Fruit fly (Drosophila melanogaster) whole organism, embryonic: ENCODE results near the gene odd.

Source experiments
- Bgb ChIP-seq: fragments of 200-800 bp; sonication (Bioruptor generic); IDR thresholded peaks from 2 replicates; pipeline ENCODE4 v1.3.6; 2022; ENCODE audit warnings: missing biosample characterization, missing genetic modification characterization; ENCODE audit not compliant: partially characterized antibody
- CG11504 ChIP-seq: fragments of 200-800 bp; sonication (Bioruptor generic); optimal IDR thresholded peaks from 3 replicates; lab custom pipeline; 2019; ENCODE audit warnings: missing biosample characterization, mild to moderate bottlenecking, missing genetic modification characterization, moderate library complexity
- CG11695 ChIP-seq: fragments of 200-800 bp; sonication (Bioruptor generic); IDR thresholded peaks from 3 replicates; pipeline ENCODE4 v1.3.6; 2022; ENCODE audit warnings: missing biosample characterization, missing genetic modification characterization
- CG13296 ChIP-seq: fragments of 200-800 bp; sonication (Bioruptor generic); optimal IDR thresholded peaks from 3 replicates; lab custom pipeline; 2018; ENCODE audit warnings: missing biosample characterization, mild to moderate bottlenecking, missing genetic modification characterization
- CG13624 ChIP-seq: fragments of 200-800 bp; sonication (Bioruptor generic); optimal IDR thresholded peaks from 2 replicates; lab custom pipeline; 2016; ENCODE audit warnings: missing biosample characterization, missing genetic modification characterization
- CG1529 ChIP-seq: fragments of 200-800 bp; sonication (Bioruptor generic); optimal IDR thresholded peaks from 3 replicates; lab custom pipeline; 2018; ENCODE audit warnings: missing biosample characterization, missing genetic modification characterization
- CG15479 ChIP-seq: fragments of 200-800 bp; sonication (Bioruptor generic); optimal IDR thresholded peaks from 3 replicates; lab custom pipeline; 2019; ENCODE audit warnings: missing biosample characterization, mild to moderate bottlenecking, missing genetic modification characterization, moderate library complexity
- CG17612 ChIP-seq: fragments of 200-800 bp; sonication (Bioruptor generic); IDR thresholded peaks from 2 replicates; pipeline ENCODE4 v1.3.6; 2022; ENCODE audit warnings: missing biosample characterization, missing genetic modification characterization
- CG31365 ChIP-seq: fragments of 200-800 bp; sonication (Bioruptor generic); optimal IDR thresholded peaks from 2 replicates; lab custom pipeline; 2018; ENCODE audit warnings: missing biosample characterization, mild to moderate bottlenecking, missing genetic modification characterization
- CG32532 ChIP-seq: fragments of 200-800 bp; sonication (Bioruptor generic); IDR thresholded peaks from 2 replicates; pipeline ENCODE4 v1.3.6; 2022; ENCODE audit warnings: missing biosample characterization, missing genetic modification characterization
- CG32767 ChIP-seq: fragments of 200-800 bp; sonication (Bioruptor generic); IDR thresholded peaks from 2 replicates; pipeline ENCODE4 v1.3.6; 2022; ENCODE audit warnings: missing biosample characterization, missing genetic modification characterization
- CG42726 ChIP-seq: fragments of 200-800 bp; sonication (Bioruptor generic); IDR thresholded peaks from 2 replicates; pipeline ENCODE4 v1.3.6; 2022; ENCODE audit warnings: missing biosample characterization, missing genetic modification characterization; ENCODE audit not compliant: partially characterized antibody
- CG4404 ChIP-seq: fragments of 200-800 bp; sonication (Bioruptor generic); IDR thresholded peaks from 2 replicates; pipeline ENCODE4 v1.3.6; 2022; ENCODE audit warnings: missing biosample characterization, missing genetic modification characterization
- CG6689 ChIP-seq: fragments of 200-800 bp; sonication (Bioruptor generic); IDR thresholded peaks from 2 replicates; pipeline ENCODE4 v1.3.6; 2022; ENCODE audit warnings: missing biosample characterization, missing genetic modification characterization
- CG7372 ChIP-seq: fragments of 200-800 bp; sonication (Bioruptor generic); IDR thresholded peaks from 2 replicates; pipeline ENCODE4 v1.3.6; 2022; ENCODE audit warnings: missing biosample characterization, missing genetic modification characterization
- CG7987 ChIP-seq: fragments of 200-800 bp; sonication (Bioruptor generic); optimal IDR thresholded peaks from 2 replicates; lab custom pipeline; 2018; ENCODE audit warnings: missing biosample characterization, mild to moderate bottlenecking, missing genetic modification characterization, moderate library complexity
- CG8944 ChIP-seq: fragments of 200-800 bp; sonication (Bioruptor generic); optimal IDR thresholded peaks from 3 replicates; lab custom pipeline; 2016; ENCODE audit warnings: missing biosample characterization, missing genetic modification characterization
- CG9932 ChIP-seq: fragments of 200-800 bp; sonication (Bioruptor generic); IDR thresholded peaks from 2 replicates; pipeline ENCODE4 v1.3.6; 2022; ENCODE audit warnings: missing biosample characterization, missing genetic modification characterization
- CTCF ChIP-seq: fragments of 200-800 bp; sonication (Bioruptor generic); optimal IDR thresholded peaks from 2 replicates; lab custom pipeline; 2017; ENCODE audit warnings: missing biosample characterization, mild to moderate bottlenecking, missing genetic modification characterization, moderate library complexity
- CoRest ChIP-seq: fragments of 200-800 bp; sonication (Bioruptor generic); optimal IDR thresholded peaks from 3 replicates; lab custom pipeline; 2018; ENCODE audit warnings: missing biosample characterization, mild to moderate bottlenecking, missing genetic modification characterization, moderate library complexity
- Dad ChIP-seq: fragments of 200-800 bp; sonication (Bioruptor generic); optimal IDR thresholded peaks from 3 replicates; lab custom pipeline; 2016; ENCODE audit warnings: missing biosample characterization, missing genetic modification characterization
- Dll ChIP-seq: fragments of 200-800 bp; sonication (Bioruptor generic); IDR thresholded peaks from 4 replicates; pipeline ENCODE4 v1.3.6; 2022; ENCODE audit warnings: missing biosample characterization, missing genetic modification characterization; ENCODE audit not compliant: partially characterized antibody
- HLHmδ ChIP-seq: fragments of 200-800 bp; sonication (Bioruptor generic); optimal IDR thresholded peaks from 2 replicates; lab custom pipeline; 2018; ENCODE audit warnings: missing biosample characterization, mild to moderate bottlenecking, missing genetic modification characterization, moderate library complexity
- Hand ChIP-seq: fragments of 200-800 bp; sonication (Bioruptor generic); optimal IDR thresholded peaks from 2 replicates; lab custom pipeline; 2017; ENCODE audit warnings: mild to moderate bottlenecking, missing biosample characterization, missing genetic modification reagents, missing genetic modification characterization
- MTF-1 ChIP-seq: fragments of 200-800 bp; sonication (Bioruptor generic); optimal IDR thresholded peaks from 2 replicates; lab custom pipeline; 2018; ENCODE audit warnings: missing biosample characterization, mild to moderate bottlenecking, missing genetic modification characterization, borderline replicate concordance
- Med ChIP-seq: fragments of 200-800 bp; sonication (Bioruptor generic); peaks from one replicate; lab custom pipeline; 2016; ENCODE audit warnings: missing biosample characterization, missing genetic modification characterization, mild to moderate bottlenecking, inconsistent platforms, moderate library complexity
- Mes4 ChIP-seq: fragments of 200-800 bp; sonication (Bioruptor generic); optimal IDR thresholded peaks from 2 replicates; lab custom pipeline; 2016; ENCODE audit warnings: missing biosample characterization, missing genetic modification characterization
- YL-1 ChIP-seq: fragments of 200-800 bp; sonication (Bioruptor generic); optimal IDR thresholded peaks from 3 replicates; lab custom pipeline; 2017; ENCODE audit warnings: missing biosample characterization, mild to moderate bottlenecking, missing genetic modification characterization
- amos ChIP-seq: fragments of 200-800 bp; sonication (Bioruptor generic); IDR thresholded peaks from 2 replicates; pipeline ENCODE4 v1.3.6; 2022; ENCODE audit warnings: missing biosample characterization, missing genetic modification characterization; ENCODE audit not compliant: partially characterized antibody
- aop ChIP-seq: fragments of 200-800 bp; sonication (Bioruptor generic); IDR thresholded peaks from 2 replicates; pipeline ENCODE4 v1.3.6; 2022; ENCODE audit warnings: missing biosample characterization, missing genetic modification characterization
- ap ChIP-seq: fragments of 200-800 bp; sonication (Bioruptor generic); IDR thresholded peaks from 2 replicates; pipeline ENCODE4 v1.3.6; 2022; ENCODE audit warnings: missing biosample characterization, missing genetic modification characterization
- chinmo ChIP-seq: fragments of 200-800 bp; sonication (Bioruptor generic); IDR thresholded peaks from 4 replicates; pipeline ENCODE4 v1.3.6; 2022; ENCODE audit warnings: missing biosample characterization, missing genetic modification characterization; ENCODE audit not compliant: partially characterized antibody
- crc ChIP-seq: fragments of 200-800 bp; sonication (Bioruptor generic); optimal IDR thresholded peaks from 2 replicates; lab custom pipeline; 2016; ENCODE audit warnings: missing biosample characterization, missing genetic modification characterization
- gem ChIP-seq: fragments of 200-800 bp; sonication (Bioruptor generic); optimal IDR thresholded peaks from 2 replicates; lab custom pipeline; 2019; ENCODE audit warnings: missing biosample characterization, mild to moderate bottlenecking, missing genetic modification characterization, moderate library complexity
- gfzf ChIP-seq: fragments of 200-800 bp; sonication (Bioruptor generic); optimal IDR thresholded peaks from 2 replicates; lab custom pipeline; 2016; ENCODE audit warnings: missing biosample characterization, mild to moderate bottlenecking, missing genetic modification characterization, moderate library complexity
- h ChIP-seq: fragments of >200 bp; optimal IDR thresholded peaks from 2 replicates; lab custom pipeline; 2017
- hkb ChIP-seq, 2 experiments: fragments of 200-800 bp in 1 of 2; fragments of >200 bp in 1 of 2; sonication (Bioruptor generic) in 1 of 2; IDR thresholded peaks in 1 of 2; optimal IDR thresholded peaks in 1 of 2; 2 replicates each; pipeline versions ENCODE4 v1.3.6 to Lab custom; 2017 to 2022; ENCODE audit warnings: missing biosample characterization in 1 of 2, missing genetic modification characterization in 1 of 2
- jing ChIP-seq: fragments of 200-800 bp; sonication (Bioruptor generic); optimal IDR thresholded peaks from 2 replicates; lab custom pipeline; 2018; ENCODE audit warnings: missing biosample characterization, mild to moderate bottlenecking, missing genetic modification characterization
- lola ChIP-seq, 3 experiments: fragments of >200 bp in 2 of 3; fragments of 200-800 bp in 1 of 3; sonication (Bioruptor generic) in 1 of 3; optimal IDR thresholded peaks; 2 replicates each; lab custom pipeline; 2017 to 2019; ENCODE audit warnings: missing biosample characterization in 3 of 3, missing genetic modification characterization in 3 of 3, mild to moderate bottlenecking in 1 of 3, moderate library complexity in 1 of 3
- luna ChIP-seq: fragments of 200-800 bp; sonication (Bioruptor generic); optimal IDR thresholded peaks from 2 replicates; lab custom pipeline; 2016; ENCODE audit warnings: missing biosample characterization, missing genetic modification characterization
- maf-S ChIP-seq: fragments of 200-800 bp; sonication (Bioruptor generic); optimal IDR thresholded peaks from 2 replicates; lab custom pipeline; 2016; ENCODE audit warnings: missing biosample characterization, missing genetic modification characterization
- nom ChIP-seq: fragments of 200-800 bp; sonication (Bioruptor generic); optimal IDR thresholded peaks from 2 replicates; lab custom pipeline; 2017; ENCODE audit warnings: missing biosample characterization, missing genetic modification characterization, mild to moderate bottlenecking, moderate library complexity, missing genetic modification reagents
- pum ChIP-seq: fragments of 200-800 bp; sonication (Bioruptor generic); optimal IDR thresholded peaks from 2 replicates; lab custom pipeline; 2016; ENCODE audit warnings: missing biosample characterization, missing genetic modification characterization
- run ChIP-seq: fragments of 200-800 bp; sonication (Bioruptor generic); optimal IDR thresholded peaks from 3 replicates; lab custom pipeline; 2018; ENCODE audit warnings: missing biosample characterization, mild to moderate bottlenecking, missing genetic modification characterization
- stwl ChIP-seq: fragments of 200-800 bp; sonication (Bioruptor generic); optimal IDR thresholded peaks from 3 replicates; lab custom pipeline; 2018; ENCODE audit warnings: missing biosample characterization, mild to moderate bottlenecking, missing genetic modification characterization, moderate library complexity
- vvl ChIP-seq: fragments of 200-800 bp; sonication (Bioruptor generic); IDR thresholded peaks from 2 replicates; pipeline ENCODE4 v1.3.6; 2022; ENCODE audit warnings: missing biosample characterization, missing genetic modification characterization

odd gene

dm6 chr2L:3635444-3635843 is 28.9 kb upstream of the odd start (continued):
- no peak for TF ChIP-seq gfzf (GFP tag; lab: Kevin White, UChicago)
- TF ChIP-seq gem (tag; lab: Kevin White, UChicago) = no peak
- no peak for TF ChIP-seq h (lab: Kevin White, UChicago)
- peak; percentile 29 for TF ChIP-seq Med (GFP tag; lab: Kevin White, UChicago)
- TF ChIP-seq CG32532 = no peak
- no peak for TF ChIP-seq CG13296 (GFP tag; lab: Kevin White, UChicago)
- 0 out of 2 replicates have a peak, but pooled peaks have one; percentile 40 for TF ChIP-seq CG42726
- no peak for TF ChIP-seq CoRest
- TF ChIP-seq maf-S = no peak
- no peak for TF ChIP-seq CG8944 (GFP tag; lab: Kevin White, UChicago)
- peak; percentile 47 for TF ChIP-seq CG11504 (tag; lab: Kevin White, UChicago)
- TF ChIP-seq CG11695 (GFP tag; lab: Robert Waterston, UW) = no peak
- no peak for TF ChIP-seq ap (GFP tag; lab: Robert Waterston, UW)
- TF ChIP-seq vvl (GFP tag; lab: Robert Waterston, UW) = no peak
- TF ChIP-seq lola (GFP tag; optimal IDR thresholded peaks at IDR 0.05; lab: Kevin White, UChicago) = peak in 1 of 3 experiments; percentile 19
- no peak for TF ChIP-seq hkb (optimal IDR thresholded peaks at IDR 0.05; lab: Kevin White, UChicago)
- TF ChIP-seq hkb (GFP tag; IDR thresholded peaks at IDR 0.05; lab: Robert Waterston, UW) = peak; percentile 35; the same call in 1 of the 2 replicates
- TF ChIP-seq, all 482 proteins: peak for 13

- no peak for TF ChIP-seq CG15479
- TF ChIP-seq CTCF (GFP tag; lab: Kevin White, UChicago) = peak; percentile 73
- TF ChIP-seq CG9932 = no peak
- TF ChIP-seq Bgb = peak; percentile 20; the same call in 1 of the 2 replicates
- no peak for TF ChIP-seq aop (GFP tag; lab: Robert Waterston, UW)
- peak; percentile 17; the same call in 1 of the 2 replicates for TF ChIP-seq amos (GFP tag; lab: Robert Waterston, UW)
- TF ChIP-seq CG31365 (tag; lab: Kevin White, UChicago) = no peak
- TF ChIP-seq CG4404 (GFP tag; lab: Robert Waterston, UW) = no peak
- TF ChIP-seq stwl (tag; lab: Kevin White, UChicago) = peak; percentile 20
- peak; percentile 45; the same call in 1 of the 4 replicates for TF ChIP-seq chinmo (GFP tag; lab: Robert Waterston, UW)
- no peak for TF ChIP-seq ap (GFP tag; lab: Robert Waterston, UW)
Measured at dm6 chr2L:3633871-3634270, 27.3 kb upstream of the odd start.

- peak; percentile 91 for TF ChIP-seq Dad
- peak; percentile 96 for TF ChIP-seq nom (GFP tag; lab: Kevin White, UChicago)
- TF ChIP-seq pum (GFP tag; lab: Kevin White, UChicago) = peak; percentile 97
- 0 out of 4 replicates have a peak, but pooled peaks have one; percentile 26 for TF ChIP-seq Dll (GFP tag; lab: Robert Waterston, UW)
- TF ChIP-seq CG1529 = peak; percentile 87
- peak; percentile 98 for TF ChIP-seq CG6689 (GFP tag; lab: Robert Waterston, UW)
- TF ChIP-seq CG32767 = peak; percentile 96
- TF ChIP-seq jing (GFP tag; lab: Kevin White, UChicago) = peak; percentile 99
- peak; percentile 81 for TF ChIP-seq CTCF (GFP tag; lab: Kevin White, UChicago)
- peak; percentile 97 for TF ChIP-seq CG7372 (GFP tag; lab: Robert Waterston, UW)
- TF ChIP-seq MTF-1 (GFP tag; lab: Kevin White, UChicago) = peak; percentile 96
- peak; percentile 53 for TF ChIP-seq YL-1 (GFP tag; lab: Kevin White, UChicago)
- TF ChIP-seq HLHmδ = peak; percentile 74
- TF ChIP-seq CG7987 (GFP tag; lab: Kevin White, UChicago) = peak; percentile 94
- TF ChIP-seq run (tag; lab: Kevin White, UChicago) = peak; percentile 75
- TF ChIP-seq Mes4 (GFP tag; lab: Kevin White, UChicago) = peak; percentile 93
- peak; percentile 95 for TF ChIP-seq CG13624 (GFP tag; lab: Kevin White, UChicago)
- peak; percentile 87 for TF ChIP-seq Hand (GFP tag; lab: Kevin White, UChicago)
- TF ChIP-seq CG17612 (GFP tag; lab: Robert Waterston, UW) = peak; percentile 97
- peak; percentile 81 for TF ChIP-seq luna (GFP tag; lab: Kevin White, UChicago)
- peak; percentile 97 for TF ChIP-seq vvl (GFP tag; lab: Robert Waterston, UW)
- TF ChIP-seq CG31365 (tag; lab: Kevin White, UChicago) = peak; percentile 94
- peak; percentile 96 for TF ChIP-seq crc
Measured at dm6 chr2L:3632047-3632880, 25.7 kb upstream of the odd start.
